Worm (Caenorhabditis elegans) whole organism, late embryonic: ENCODE results near the gene srw-43.

Source experiments
- ceh-22 ChIP-seq: sonication (generic microtip); optimal IDR thresholded peaks from 2 replicates; lab custom pipeline; 2017; ENCODE audit warnings: missing biosample characterization, missing genetic modification characterization
- elt-2 ChIP-seq: sonication (generic microtip); optimal IDR thresholded peaks from 2 replicates; lab custom pipeline; 2016; ENCODE audit warnings: missing genetic modification reagents, missing genetic modification characterization, missing compliant biosample characterization
- eyg-1 ChIP-seq: sonication (generic microtip); optimal IDR thresholded peaks from 2 replicates; lab custom pipeline; 2016; ENCODE audit warnings: missing genotype, missing genetic modification characterization, missing compliant biosample characterization
- fkh-10 ChIP-seq: fragments of 150-350 bp; optimal IDR thresholded peaks from 2 replicates; lab custom pipeline; 2014; ENCODE audit warnings: missing biosample characterization, missing genetic modification reagents, missing genetic modification characterization
- pat-9 ChIP-seq: fragments of 200-800 bp; sonication (Bioruptor generic); optimal IDR thresholded peaks from 2 replicates; lab custom pipeline; 2018; ENCODE audit warnings: mild to moderate bottlenecking, missing genetic modification characterization, moderate library complexity, missing compliant biosample characterization
- rnt-1 ChIP-seq: sonication (generic microtip); optimal IDR thresholded peaks from 2 replicates; lab custom pipeline; 2016; ENCODE audit warnings: missing genetic modification characterization, missing compliant biosample characterization
- unc-86 ChIP-seq: sonication (generic microtip); optimal IDR thresholded peaks from 2 replicates; lab custom pipeline; 2016; ENCODE audit warnings: missing genetic modification characterization, missing compliant biosample characterization

ce11 chrV:16647093-16647492, 38.7 kb upstream of the srw-43 start, which contains the start of gene W06G6.10:
- TF ChIP-seq ceh-22 (no peak), elt-2 (no peak), unc-86 (tag; lab: Kevin White, UChicago) (no peak), eyg-1 (no peak), rnt-1 (tag; lab: Kevin White, UChicago) (no peak), fkh-10 (GFP tag; lab: Kevin White, UChicago) (no peak), pat-9 (no peak)
